Worm (Caenorhabditis elegans) whole organism, L3 larva: ENCODE measurements around the gene sprr-2.

ENCODE experiments used
- R02D3.7 ChIP-seq: fragments of 150-350 bp; optimal IDR thresholded peaks from 2 replicates; lab custom pipeline; 2014; ENCODE audit warnings: missing biosample characterization, missing genetic modification characterization
- aly-2 ChIP-seq: fragments of 150-350 bp; optimal IDR thresholded peaks from 2 replicates; lab custom pipeline; 2014; ENCODE audit warnings: missing biosample characterization, missing genetic modification characterization
- ceh-28 ChIP-seq: fragments of 150-350 bp; optimal IDR thresholded peaks from 2 replicates; lab custom pipeline; 2014; ENCODE audit warnings: missing biosample characterization, missing genetic modification reagents, missing genetic modification characterization
- ceh-82 ChIP-seq: fragments of 150-350 bp; optimal IDR thresholded peaks from 2 replicates; lab custom pipeline; 2014; ENCODE audit warnings: missing biosample characterization, missing genetic modification characterization
- daf-12 ChIP-seq: fragments of 150-350 bp; optimal IDR thresholded peaks from 2 replicates; lab custom pipeline; 2014; ENCODE audit warnings: missing biosample characterization, missing genetic modification reagents, missing genetic modification characterization
- egl-27 ChIP-seq: sonication (generic microtip); optimal IDR thresholded peaks from 4 replicates; lab custom pipeline; 2017; ENCODE audit warnings: missing biosample characterization, missing genetic modification reagents, missing genetic modification characterization
- egl-5 ChIP-seq: fragments of 150-350 bp; optimal IDR thresholded peaks from 2 replicates; lab custom pipeline; 2017; ENCODE audit warnings: missing biosample characterization, missing genetic modification reagents, missing genetic modification characterization, inconsistent platforms
- elt-2 ChIP-seq: sonication (generic microtip); optimal IDR thresholded peaks from 2 replicates; lab custom pipeline; 2016; ENCODE audit warnings: missing genetic modification reagents, mild to moderate bottlenecking, missing genetic modification characterization, missing compliant biosample characterization
- elt-3 ChIP-seq, 3 experiments: fragments of 150-350 bp in 1 of 3; sonication (generic microtip) in 2 of 3; optimal IDR thresholded peaks; 2 replicates in 2 of 3; 4 replicates in 1 of 3; lab custom pipeline; 2014 to 2017; ENCODE audit warnings: missing biosample characterization in 3 of 3, missing genetic modification characterization in 3 of 3
- eor-1 ChIP-seq, 2 experiments: fragments of 150-350 bp; optimal IDR thresholded peaks; 2 replicates each; lab custom pipeline; 2014 to 2018; ENCODE audit warnings: missing biosample characterization in 2 of 2, missing genetic modification characterization in 2 of 2
- fos-1 ChIP-seq: fragments of 150-350 bp; optimal IDR thresholded peaks from 2 replicates; lab custom pipeline; 2014; ENCODE audit warnings: missing biosample characterization, missing genetic modification characterization
- hmg-11 ChIP-seq: sonication (generic microtip); optimal IDR thresholded peaks from 2 replicates; lab custom pipeline; 2016; ENCODE audit warnings: missing genetic modification characterization, missing compliant biosample characterization
- jun-1 ChIP-seq: fragments of 150-350 bp; optimal IDR thresholded peaks from 2 replicates; lab custom pipeline; 2014; ENCODE audit warnings: missing biosample characterization, missing genetic modification reagents, missing genetic modification characterization
- lin-39 ChIP-seq: fragments of 150-350 bp; optimal IDR thresholded peaks from 2 replicates; lab custom pipeline; 2018; ENCODE audit warnings: missing biosample characterization, missing genetic modification reagents, missing genetic modification characterization
- lsy-12 ChIP-seq: sonication (generic microtip); optimal IDR thresholded peaks from 2 replicates; lab custom pipeline; 2016; ENCODE audit warnings: mild to moderate bottlenecking, missing genetic modification characterization, missing compliant biosample characterization
- mdl-1 ChIP-seq: fragments of 150-350 bp; optimal IDR thresholded peaks from 2 replicates; lab custom pipeline; 2014; ENCODE audit warnings: missing biosample characterization, missing genetic modification characterization
- mml-1 ChIP-seq: fragments of 150-350 bp; sonication (generic microtip); optimal IDR thresholded peaks from 3 replicates; lab custom pipeline; 2014; ENCODE audit warnings: missing biosample characterization, missing genetic modification characterization
- nfya-1 ChIP-seq: sonication (generic microtip); optimal IDR thresholded peaks from 2 replicates; lab custom pipeline; 2017; ENCODE audit warnings: missing genetic modification characterization, mild to moderate bottlenecking, missing compliant biosample characterization, antibody characterized with exemption, moderate library complexity; ENCODE audit not compliant: insufficient read depth
- nhr-11 ChIP-seq: fragments of 150-350 bp; optimal IDR thresholded peaks from 2 replicates; lab custom pipeline; 2014; ENCODE audit warnings: missing biosample characterization, missing genetic modification characterization
- nhr-12 ChIP-seq: fragments of 150-350 bp; optimal IDR thresholded peaks from 2 replicates; lab custom pipeline; 2014; ENCODE audit warnings: missing biosample characterization, missing genetic modification characterization
- nhr-23 ChIP-seq: fragments of 150-350 bp; optimal IDR thresholded peaks from 2 replicates; lab custom pipeline; 2014; ENCODE audit warnings: missing biosample characterization, missing genetic modification reagents, missing genetic modification characterization
- nhr-237 ChIP-seq: fragments of 150-350 bp; optimal IDR thresholded peaks from 2 replicates; lab custom pipeline; 2014; ENCODE audit warnings: missing biosample characterization, missing genetic modification characterization
- nhr-25 ChIP-seq: sonication (generic microtip); optimal IDR thresholded peaks from 2 replicates; lab custom pipeline; 2017; ENCODE audit warnings: missing biosample characterization, missing genetic modification characterization
- nhr-43 ChIP-seq: sonication (generic microtip); optimal IDR thresholded peaks from 2 replicates; lab custom pipeline; 2016; ENCODE audit warnings: mild to moderate bottlenecking, missing genetic modification characterization, missing compliant biosample characterization; ENCODE audit not compliant: poor library complexity, severe bottlenecking
- nhr-67 ChIP-seq: fragments of 150-350 bp; optimal IDR thresholded peaks from 2 replicates; lab custom pipeline; 2014; ENCODE audit warnings: missing biosample characterization, missing genetic modification characterization
- nhr-76 ChIP-seq: fragments of 150-350 bp; sonication (generic microtip); optimal IDR thresholded peaks from 5 replicates; lab custom pipeline; 2014; ENCODE audit warnings: missing biosample characterization, missing genetic modification characterization
- pqm-1 ChIP-seq: fragments of 150-350 bp; optimal IDR thresholded peaks from 2 replicates; lab custom pipeline; 2017; ENCODE audit warnings: missing biosample characterization, missing genetic modification characterization, inconsistent platforms
- ztf-11 ChIP-seq: fragments of 150-350 bp; optimal IDR thresholded peaks from 2 replicates; lab custom pipeline; 2014; ENCODE audit warnings: missing biosample characterization, missing genetic modification characterization
- ztf-4 ChIP-seq: fragments of 150-350 bp; optimal IDR thresholded peaks from 2 replicates; lab custom pipeline; 2014; ENCODE audit warnings: missing biosample characterization, missing genetic modification characterization

sprr-2 gene

ce11 chrX:14780176-14780575 lies 13.1 kb upstream of the sprr-2 start:
- TF ChIP-seq nhr-43 (tag; lab: Kevin White, UChicago) = peak; percentile 35
- no peak for TF ChIP-seq nhr-76 (tag; lab: Kevin White, UChicago)
- no peak for TF ChIP-seq nhr-11 (tag; lab: Kevin White, UChicago)
- no peak for TF ChIP-seq R02D3.7 (tag; lab: Kevin White, UChicago)
- no peak for TF ChIP-seq daf-12 (tag; lab: Kevin White, UChicago)
- no peak for TF ChIP-seq lin-39 (tag; lab: Kevin White, UChicago)
- TF ChIP-seq egl-5 = no peak
- TF ChIP-seq ceh-82 (tag; lab: Kevin White, UChicago) = no peak
- no peak for TF ChIP-seq fos-1 (tag; lab: Kevin White, UChicago)
- TF ChIP-seq nhr-23 (tag; lab: Kevin White, UChicago) = peak; percentile 55
- no peak for TF ChIP-seq nhr-25 (tag; lab: Kevin White, UChicago)
- no peak for TF ChIP-seq elt-3 (tag; optimal IDR thresholded peaks at IDR 0.05; lab: Kevin White, UChicago)

ce11 chrX:14783434-14784142 lies 9.7 kb upstream of the sprr-2 start:
- no peak for TF ChIP-seq ceh-28 (tag; lab: Kevin White, UChicago)
- no peak for TF ChIP-seq mml-1 (tag; lab: Kevin White, UChicago)
- peak; percentile 48 for TF ChIP-seq pqm-1 (tag; lab: Kevin White, UChicago)
- no peak for TF ChIP-seq egl-27 (tag; lab: Kevin White, UChicago)
- TF ChIP-seq nhr-12 (tag; lab: Kevin White, UChicago) = no peak
- peak; percentile 40 for TF ChIP-seq mdl-1
- peak; percentile 91 for TF ChIP-seq elt-2 (tag; lab: Kevin White, UChicago)
- no peak for TF ChIP-seq nhr-237
- no peak for TF ChIP-seq ceh-82 (tag; lab: Kevin White, UChicago)
- TF ChIP-seq nhr-76 (tag; lab: Kevin White, UChicago) = no peak
- no peak for TF ChIP-seq nhr-43 (tag; lab: Kevin White, UChicago)
- TF ChIP-seq jun-1 = peak; percentile 23
- no peak for TF ChIP-seq nfya-1 (tag; lab: Kevin White, UChicago)

DNA sequence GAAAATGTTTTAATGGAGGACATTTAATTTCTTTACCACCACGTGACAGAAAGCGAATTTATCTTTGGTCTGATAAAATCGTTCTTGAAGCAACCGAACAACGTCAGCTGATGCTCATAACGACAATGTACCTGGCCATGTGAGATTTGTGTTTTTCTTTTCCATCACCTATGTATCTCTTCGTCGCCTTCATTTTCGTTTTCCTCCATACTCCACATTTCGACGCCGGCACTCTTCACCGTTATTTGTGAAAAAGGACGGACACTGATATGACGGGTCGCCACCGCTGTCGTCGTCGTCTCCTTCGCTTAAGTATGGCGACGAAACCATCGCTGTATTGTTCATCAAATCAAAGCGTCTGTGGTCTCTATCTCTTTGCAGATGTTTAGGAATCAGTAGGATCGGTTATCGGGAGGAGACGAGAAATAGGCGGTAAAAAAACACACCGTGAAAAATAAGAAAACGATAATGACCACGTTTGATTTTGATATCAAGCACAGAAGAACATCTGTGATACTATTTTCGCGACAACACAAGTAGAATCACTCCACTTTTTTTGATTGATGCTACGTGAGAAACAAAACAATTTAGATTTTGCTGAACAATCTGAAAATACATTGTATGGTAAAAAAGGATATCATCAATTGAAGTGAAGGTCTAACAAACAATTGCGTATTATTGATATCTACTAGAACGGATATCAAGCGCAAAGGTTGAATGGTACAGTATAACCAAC lies 6.3 kb upstream of the sprr-2 start:
- TF ChIP-seq mdl-1 (peak; percentile 49), elt-2 (tag; lab: Kevin White, UChicago) (peak; percentile 58), ztf-4 (tag; lab: Kevin White, UChicago) (no peak), lin-39 (tag; lab: Kevin White, UChicago) (no peak), jun-1 (peak; percentile 9), aly-2 (tag; lab: Kevin White, UChicago) (no peak), egl-27 (tag; lab: Kevin White, UChicago) (no peak), eor-1 (tag; optimal IDR thresholded peaks at IDR 0.05; lab: Kevin White, UChicago) (no peak), nfya-1 (tag; lab: Kevin White, UChicago) (peak; percentile 15), nhr-43 (tag; lab: Kevin White, UChicago) (peak; percentile 59), nhr-25 (tag; lab: Kevin White, UChicago) (peak; percentile 66), nhr-23 (tag; lab: Kevin White, UChicago) (peak; percentile 23), ztf-11 (tag; lab: Kevin White, UChicago) (no peak), lsy-12 (tag; lab: Kevin White, UChicago) (no peak)

ce11 chrX:14787557-14787932 lies 5.7 kb upstream of the sprr-2 start:
- TF ChIP-seq nhr-25 (tag; lab: Kevin White, UChicago) (peak; percentile 41), elt-2 (tag; lab: Kevin White, UChicago) (peak; percentile 72), pqm-1 (tag; lab: Kevin White, UChicago) (peak; percentile 36), hmg-11 (no peak), nhr-67 (no peak), nhr-12 (tag; lab: Kevin White, UChicago) (no peak)
